Worm (Caenorhabditis elegans) whole organism, young adult: ENCODE measurements around the gene Y27F2A.9.

Experiments used
- B0336.3 ChIP-seq: fragments of 200-800 bp; sonication (Bioruptor generic); IDR thresholded peaks from 2 replicates; pipeline ENCODE4 v1.3.6; 2022; ENCODE audit warnings: missing genetic modification characterization, missing compliant biosample characterization
- ama-1 ChIP-seq, 3 experiments: fragments of 150-350 bp in 1 of 3; sonication (generic microtip) in 2 of 3; optimal IDR thresholded peaks; 2 replicates each; lab custom pipeline; 2014 to 2018; ENCODE audit warnings: missing biosample characterization in 2 of 3, missing genetic modification characterization in 2 of 3, missing genetic modification reagents in 2 of 3
- ccch-3 ChIP-seq: fragments of 200-800 bp; sonication (Bioruptor generic); optimal IDR thresholded peaks from 2 replicates; lab custom pipeline; 2018; ENCODE audit warnings: mild to moderate bottlenecking, missing genetic modification characterization, missing compliant biosample characterization
- die-1 ChIP-seq: sonication (generic microtip); optimal IDR thresholded peaks from 2 replicates; lab custom pipeline; 2016; ENCODE audit warnings: missing genotype, mild to moderate bottlenecking, missing genetic modification characterization, missing compliant biosample characterization
- efl-1 ChIP-seq: fragments of 150-350 bp; optimal IDR thresholded peaks from 2 replicates; lab custom pipeline; 2014; ENCODE audit warnings: missing biosample characterization, missing genetic modification reagents, missing genetic modification characterization
- ekl-4 ChIP-seq: fragments of 200-800 bp; sonication (Bioruptor generic); IDR thresholded peaks from 2 replicates; pipeline ENCODE4 v1.3.6; 2022; ENCODE audit warnings: missing genetic modification reagents, missing genetic modification characterization, missing compliant biosample characterization
- nhr-120 ChIP-seq: fragments of 200-800 bp; sonication (Bioruptor generic); IDR thresholded peaks from 2 replicates; pipeline ENCODE4 v1.3.6; 2022; ENCODE audit warnings: missing genetic modification characterization, missing compliant biosample characterization
- nhr-80 ChIP-seq: sonication (generic microtip); optimal IDR thresholded peaks from 2 replicates; lab custom pipeline; 2016; ENCODE audit warnings: missing genetic modification characterization, missing compliant biosample characterization
- snpc-4 ChIP-seq, 5 experiments: fragments of 150-350 bp in 1 of 5; sonication (generic microtip) in 4 of 5; optimal IDR thresholded peaks; 2 replicates each; lab custom pipeline; 2014 to 2018; ENCODE audit warnings: missing genetic modification characterization in 5 of 5, missing biosample characterization in 3 of 5, antibody characterized with exemption in 2 of 5, mild to moderate bottlenecking in 2 of 5, missing compliant biosample characterization in 2 of 5, missing genotype in 2 of 5, moderate library complexity in 2 of 5, missing genetic modification reagents in 1 of 5
- tlf-1 ChIP-seq: fragments of 200-800 bp; sonication (Bioruptor generic); optimal IDR thresholded peaks from 2 replicates; lab custom pipeline; 2018; ENCODE audit warnings: mild to moderate bottlenecking, missing genetic modification characterization, missing compliant biosample characterization
- unc-62 ChIP-seq: fragments of 150-350 bp; optimal IDR thresholded peaks from 2 replicates; lab custom pipeline; 2014; ENCODE audit warnings: missing biosample characterization, missing genetic modification reagents, missing genetic modification characterization
- zim-3 ChIP-seq: sonication (generic microtip); optimal IDR thresholded peaks from 2 replicates; lab custom pipeline; 2017; ENCODE audit warnings: mild to moderate bottlenecking, missing genetic modification characterization, moderate library complexity, missing compliant biosample characterization
- ztf-22 ChIP-seq: fragments of 200-800 bp; sonication (Bioruptor generic); optimal IDR thresholded peaks from 2 replicates; lab custom pipeline; 2018; ENCODE audit warnings: mild to moderate bottlenecking, missing genetic modification characterization, moderate library complexity, missing compliant biosample characterization
- ztf-28 ChIP-seq: fragments of 200-800 bp; sonication (Bioruptor generic); IDR thresholded peaks from 2 replicates; pipeline ENCODE4 v1.3.6; 2022; ENCODE audit warnings: missing genetic modification reagents, missing genetic modification characterization, missing compliant biosample characterization

- TF ChIP-seq die-1 (tag; lab: Kevin White, UChicago), result no peak
- no peak for TF ChIP-seq efl-1 (GFP tag; lab: Kevin White, UChicago)
- no peak for TF ChIP-seq snpc-4 (GFP tag; optimal IDR thresholded peaks at IDR 0.05; lab: Kevin White, UChicago)
- TF ChIP-seq snpc-4 (tag; optimal IDR thresholded peaks at IDR 0.05; lab: Kevin White, UChicago), result no peak
- TF ChIP-seq tlf-1 (GFP tag; lab: Kevin White, UChicago), result no peak
- no peak for TF ChIP-seq nhr-120 (GFP tag; lab: Robert Waterston, UW)
- TF ChIP-seq ama-1 (optimal IDR thresholded peaks at IDR 0.05; lab: Kevin White, UChicago), result no peak
- TF ChIP-seq ama-1 (GFP tag; optimal IDR thresholded peaks at IDR 0.05; lab: Kevin White, UChicago), result no peak
- TF ChIP-seq ztf-22 (GFP tag; lab: Kevin White, UChicago), result no peak
- no peak for TF ChIP-seq ekl-4 (GFP tag; lab: Robert Waterston, UW)
- TF ChIP-seq ccch-3 (GFP tag; lab: Kevin White, UChicago), result no peak
- TF ChIP-seq unc-62 (GFP tag; lab: Kevin White, UChicago), result no peak
- no peak for TF ChIP-seq nhr-80 (tag; lab: Kevin White, UChicago)
- TF ChIP-seq ztf-28 (GFP tag; lab: Robert Waterston, UW), result no peak
- no peak for TF ChIP-seq B0336.3 (GFP tag; lab: Robert Waterston, UW)
- no peak for TF ChIP-seq zim-3 (tag; lab: Kevin White, UChicago)
Measured at ce11 chrII:3145842-3146241, 45.6 kb downstream of the Y27F2A.9 start, which contains the start of gene T10D4.15.
